Worm (Caenorhabditis elegans) whole organism, L2 larva: Measurements from ENCODE around the gene W08E12.2.

Experiments
- ZK546.5 ChIP-seq: sonication (generic microtip); optimal IDR thresholded peaks from 2 replicates; lab custom pipeline; 2017; ENCODE audit warnings: missing biosample characterization, missing genetic modification characterization
- ama-1 ChIP-seq: fragments of 150-350 bp; optimal IDR thresholded peaks from 2 replicates; lab custom pipeline; 2018; ENCODE audit warnings: inconsistent platforms
- lin-13 ChIP-seq: fragments of 150-350 bp; optimal IDR thresholded peaks from 2 replicates; lab custom pipeline; 2014; ENCODE audit warnings: missing biosample characterization, missing genetic modification reagents, missing genetic modification characterization
- nhr-10 ChIP-seq: sonication (generic microtip); optimal IDR thresholded peaks from 2 replicates; lab custom pipeline; 2017; ENCODE audit warnings: missing biosample characterization, missing genetic modification characterization
- nhr-237 ChIP-seq: fragments of 150-350 bp; optimal IDR thresholded peaks from 2 replicates; lab custom pipeline; 2014; ENCODE audit warnings: missing biosample characterization, missing genetic modification characterization

- TF ChIP-seq ama-1 (lab: Kevin White, UChicago), result no peak
- TF ChIP-seq nhr-237, result no peak
- no peak for TF ChIP-seq lin-13
- TF ChIP-seq nhr-10 (tag; lab: Kevin White, UChicago), result no peak
- TF ChIP-seq ZK546.5, result no peak
Measured at ce11 chrIV:3352019-3352418, 46.3 kb downstream of the W08E12.2 start.
